Worm (Caenorhabditis elegans): Measurements from ENCODE around the gene T04C9.1.

The T04C9.1 gene

DNA sequence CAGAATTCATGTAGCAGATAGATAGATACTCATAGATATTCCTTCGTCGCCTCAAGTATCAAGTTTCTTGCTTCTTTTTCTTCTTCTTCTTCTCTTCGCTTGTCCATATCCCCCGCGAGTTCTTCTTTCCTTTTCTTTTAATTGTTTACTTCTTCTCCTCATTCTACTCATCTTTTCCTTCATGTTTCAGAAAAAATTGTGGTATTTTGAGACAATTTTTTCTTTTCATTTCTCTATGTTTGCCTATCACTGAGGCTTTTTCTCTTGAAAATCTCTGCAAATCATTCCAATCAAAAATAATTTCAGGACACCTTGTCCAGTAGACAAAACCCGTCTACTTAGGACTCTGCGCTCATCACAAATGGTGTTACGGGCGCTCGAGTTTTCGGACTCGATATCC lies at the start of gene T04C9.1:
Gene T04C9.1 (plus strand): TSS at position 301 of the 400 bp plus-strand sequence.
- TF ChIP-seq unc-62 (GFP tag; optimal IDR thresholded peaks at IDR 0.05 in 1 of 2), result no peak
- no peak for TF ChIP-seq unc-62 (tag; optimal IDR thresholded peaks at IDR 0.05)
- TF ChIP-seq nhr-6 (tag; optimal IDR thresholded peaks at IDR 0.05), result no peak
- TF ChIP-seq R02D3.7 (tag; optimal IDR thresholded peaks at IDR 0.05), result no peak
- no peak for TF ChIP-seq nhr-28 (tag; optimal IDR thresholded peaks at IDR 0.05)
- no peak for TF ChIP-seq zfp-3 (GFP tag; conservative IDR thresholded peaks at IDR 0.05)
- no peak for TF ChIP-seq mdt-29 (GFP tag; IDR thresholded peaks at IDR 0.05)
- no peak for TF ChIP-seq hlh-30 (tag; optimal IDR thresholded peaks at IDR 0.05; ENCODE audit: insufficient read depth)
- no peak for TF ChIP-seq nhr-76 (tag; optimal IDR thresholded peaks at IDR 0.05)
- no peak for TF ChIP-seq snpc-1.2 (GFP tag; IDR thresholded peaks at IDR 0.05)
- TF ChIP-seq pha-4 (GFP tag; IDR thresholded peaks at IDR 0.05), result no peak
- no peak for TF ChIP-seq pha-4 (tag; optimal IDR thresholded peaks at IDR 0.05)
- no peak for TF ChIP-seq spr-3 (GFP tag; optimal IDR thresholded peaks at IDR 0.05)
- no peak for TF ChIP-seq aly-2 (tag; optimal IDR thresholded peaks at IDR 0.05)
- no peak for TF ChIP-seq daf-19 (GFP tag; conservative IDR thresholded peaks at IDR 0.05)
- no peak for TF ChIP-seq cey-2 (tag; optimal IDR thresholded peaks at IDR 0.05; ENCODE audit: borderline replicate concordance, insufficient read depth)

DNA sequence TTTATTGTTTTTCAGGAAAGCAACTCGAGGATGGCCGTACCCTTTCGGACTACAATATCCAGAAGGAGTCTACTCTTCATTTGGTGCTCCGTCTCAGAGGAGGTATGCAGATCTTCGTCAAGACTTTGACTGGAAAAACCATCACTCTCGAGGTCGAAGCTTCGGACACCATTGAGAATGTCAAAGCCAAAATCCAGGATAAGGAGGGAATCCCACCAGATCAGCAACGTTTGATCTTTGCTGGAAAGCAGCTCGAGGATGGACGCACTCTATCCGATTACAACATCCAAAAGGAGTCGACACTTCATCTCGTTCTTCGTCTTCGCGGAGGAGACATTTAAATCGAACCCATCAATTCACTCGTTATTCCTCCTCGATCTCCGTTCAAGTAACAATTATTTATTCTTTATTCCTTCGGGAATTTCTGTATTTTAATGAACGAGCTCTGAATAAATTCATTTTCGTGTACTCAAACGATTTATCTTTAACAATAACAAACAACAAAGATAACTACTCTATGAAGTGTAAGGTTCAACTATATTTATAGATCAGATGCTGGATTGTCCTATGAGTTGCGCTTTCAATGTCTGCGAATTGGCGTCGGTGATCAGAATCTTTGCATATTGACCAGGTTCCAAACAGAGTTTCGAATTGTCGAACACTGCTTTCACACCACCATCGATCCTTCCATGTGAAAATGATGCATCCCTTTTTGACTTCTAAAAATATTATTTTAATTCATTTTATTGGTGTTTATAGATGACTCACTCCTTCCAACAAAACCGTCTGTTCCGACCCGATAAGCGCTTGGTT lies 49.4 kb upstream of the T04C9.1 start:
- no peak for TF ChIP-seq ZK546.5 (tag; optimal IDR thresholded peaks at IDR 0.05)
- 0 out of 2 replicates have a peak, but pooled peaks have one; percentile 42 for TF ChIP-seq php-3 (GFP tag; IDR thresholded peaks at IDR 0.05)
- no peak for TF ChIP-seq pqm-1 (tag; optimal IDR thresholded peaks at IDR 0.05)
- TF ChIP-seq ceh-32 (tag; optimal IDR thresholded peaks at IDR 0.05; ENCODE audit: poor library complexity), result no peak
- peak; percentile 91 for TF ChIP-seq nhr-102 (tag; optimal IDR thresholded peaks at IDR 0.05)
- peak; percentile 92 for TF ChIP-seq zfp-3 (GFP tag; conservative IDR thresholded peaks at IDR 0.05)
- TF ChIP-seq F37D6.2 (tag; optimal IDR thresholded peaks at IDR 0.05), result no peak
- TF ChIP-seq egl-27 (tag; optimal IDR thresholded peaks at IDR 0.05), result no peak
- TF ChIP-seq fos-1 (tag; optimal IDR thresholded peaks at IDR 0.05), result no peak
- TF ChIP-seq Y5F2A.4 (GFP tag; optimal IDR thresholded peaks at IDR 0.05), result peak; percentile 39
- TF ChIP-seq nhr-6 (tag; optimal IDR thresholded peaks at IDR 0.05), result no peak
- TF ChIP-seq lin-38 (GFP tag; IDR thresholded peaks at IDR 0.05), result peak; percentile 70
- no peak for TF ChIP-seq R02D3.7 (tag; optimal IDR thresholded peaks at IDR 0.05)
- TF ChIP-seq nhr-25 (tag; optimal IDR thresholded peaks at IDR 0.05; ENCODE audit: borderline replicate concordance, insufficient read depth), result no peak
- TF ChIP-seq aha-1 (tag), result peak; percentile 87
- peak in 1 of 2 experiments; percentile 90 for TF ChIP-seq unc-62 (GFP tag; optimal IDR thresholded peaks at IDR 0.05 in 1 of 2)
- no peak for TF ChIP-seq unc-62 (tag; optimal IDR thresholded peaks at IDR 0.05)
- peak; percentile 31 to 52 for TF ChIP-seq daf-16 (GFP tag; optimal IDR thresholded peaks at IDR 0.05)
- TF ChIP-seq daf-16 (tag; optimal IDR thresholded peaks at IDR 0.05), result peak; percentile 54
- peak; percentile 55; the same call in 1 of the 2 replicates for TF ChIP-seq daf-19 (GFP tag; conservative IDR thresholded peaks at IDR 0.05)
- no peak for TF ChIP-seq Y105C5A.15 (GFP tag; IDR thresholded peaks at IDR 0.05)
- TF ChIP-seq saeg-2 (GFP tag; IDR thresholded peaks at IDR 0.05), result peak; percentile 9
- peak; percentile 55 for TF ChIP-seq aly-2 (tag; optimal IDR thresholded peaks at IDR 0.05)
- TF ChIP-seq sdz-12 (GFP tag; optimal IDR thresholded peaks at IDR 0.05), result no peak
- TF ChIP-seq dpl-1 (GFP tag; optimal IDR thresholded peaks at IDR 0.05), result peak; percentile 2
- no peak for TF ChIP-seq ztf-7 (tag; optimal IDR thresholded peaks at IDR 0.05)
- TF ChIP-seq snpc-4 (tag; optimal IDR thresholded peaks at IDR 0.05), result no peak
- peak; percentile 67 for TF ChIP-seq nhr-42 (GFP tag; IDR thresholded peaks at IDR 0.05)
- TF ChIP-seq fkh-10 (GFP tag; optimal IDR thresholded peaks at IDR 0.05), result no peak
- TF ChIP-seq Y48G9A.11 (GFP tag; IDR thresholded peaks at IDR 0.05), result peak; percentile 25
- TF ChIP-seq dmd-9 (GFP tag; IDR thresholded peaks at IDR 0.05), result peak; percentile 59; the same call in 1 of the 2 replicates
- peak; percentile 79 for TF ChIP-seq nhr-10 (tag; optimal IDR thresholded peaks at IDR 0.05)
- peak; percentile 14 for TF ChIP-seq F49E8.2 (tag; optimal IDR thresholded peaks at IDR 0.05; ENCODE audit: borderline replicate concordance)
- no peak for TF ChIP-seq nhr-28 (tag; optimal IDR thresholded peaks at IDR 0.05)
- peak; percentile 46 for TF ChIP-seq spr-1 (tag; optimal IDR thresholded peaks at IDR 0.05)
- TF ChIP-seq zip-11 (GFP tag; IDR thresholded peaks at IDR 0.05), result no peak
- peak; percentile 46 for TF ChIP-seq attf-4 (tag; optimal IDR thresholded peaks at IDR 0.05)
- peak; percentile 79 for TF ChIP-seq lin-13 (GFP tag; optimal IDR thresholded peaks at IDR 0.05)
- peak; percentile 44 for TF ChIP-seq rbr-2 (tag; optimal IDR thresholded peaks at IDR 0.05)

Measured in whole organism, L4 larva.